Fruit fly (Drosophila melanogaster): ENCODE data around the gene CG43386.

The CG43386 gene

dm6 chrX:9987361-9988087 is 10.3 kb upstream of the CG43386 start:
- TF ChIP-seq CG7045 (GFP tag; optimal IDR thresholded peaks at IDR 0.05) = no peak
- TF ChIP-seq CG14711 (tag; optimal IDR thresholded peaks at IDR 0.05) = no peak
- no peak for TF ChIP-seq ovo (GFP tag; optimal IDR thresholded peaks at IDR 0.05)
- no peak for TF ChIP-seq Clk (GFP tag; optimal IDR thresholded peaks at IDR 0.05)
- no peak for TF ChIP-seq CG5204 (GFP tag; optimal IDR thresholded peaks at IDR 0.05)
- no peak for TF ChIP-seq kay (GFP tag; ENCODE audit: borderline replicate concordance)
- no peak for TF ChIP-seq CG1620 (GFP tag; optimal IDR thresholded peaks at IDR 0.05)
- TF ChIP-seq pad (GFP tag; optimal IDR thresholded peaks at IDR 0.05) = no peak

dm6 chrX:9980464-9980863 is 3.3 kb upstream of the CG43386 start, which contains the start of gene CG15252:
TSS of gene CG15252 (minus strand) at chrX:9980564.
- TF ChIP-seq Hr96 (GFP tag; optimal IDR thresholded peaks at IDR 0.05) = no peak
- TF ChIP-seq Crg-1 (GFP tag; optimal IDR thresholded peaks at IDR 0.05) = no peak
- TF ChIP-seq CG5204 (GFP tag; optimal IDR thresholded peaks at IDR 0.05) = no peak
- no peak for TF ChIP-seq Mnt (GFP tag; optimal IDR thresholded peaks at IDR 0.05)
- no peak for TF ChIP-seq CG33017 (tag; optimal IDR thresholded peaks at IDR 0.05)
- TF ChIP-seq toe (GFP tag; optimal IDR thresholded peaks at IDR 0.05) = no peak
- no peak for TF ChIP-seq tj (GFP tag; optimal IDR thresholded peaks at IDR 0.05)
- no peak for TF ChIP-seq CG1620 (GFP tag; optimal IDR thresholded peaks at IDR 0.05)
- no peak for TF ChIP-seq Clk (GFP tag; optimal IDR thresholded peaks at IDR 0.05)
- TF ChIP-seq bab1 (GFP tag; optimal IDR thresholded peaks at IDR 0.05) = no peak

dm6 chrX:9975973-9976372 is 1.2 kb downstream of the CG43386 start:
- no peak for TF ChIP-seq CG5204 (GFP tag; optimal IDR thresholded peaks at IDR 0.05)

DNA sequence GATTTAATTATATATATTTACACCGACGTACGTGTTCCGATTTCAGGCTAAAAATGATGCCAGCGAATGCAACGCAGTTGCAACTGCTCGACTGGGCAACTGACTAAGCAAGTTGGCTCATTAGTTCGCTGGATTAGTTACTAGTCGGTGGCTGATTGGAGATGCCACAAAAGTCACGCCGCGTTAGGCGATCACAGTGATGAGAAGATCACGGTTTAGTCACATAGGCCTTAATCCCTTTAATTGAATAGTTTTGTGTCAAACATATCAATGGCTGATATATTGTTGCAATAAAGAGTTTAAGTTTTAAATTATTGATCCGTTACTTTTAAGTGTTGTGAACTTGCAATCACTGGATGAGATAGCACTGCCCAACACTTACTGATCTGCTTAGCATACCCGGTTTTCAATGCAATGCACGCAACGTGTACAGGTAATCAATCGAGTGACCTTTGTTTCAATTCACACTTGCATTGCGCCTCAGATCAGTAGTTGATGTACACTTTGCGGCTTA is 12.4 kb downstream of the CG43386 start, which contains the start of the genes CG1791 and CG1889:
Gene CG1791, minus strand, starts transcription at position 101 of the 514 bp plus-strand sequence.
Gene CG1889, plus strand, starts transcription at position 464 of the 514 bp plus-strand sequence.
- TF ChIP-seq bab1 (GFP tag; optimal IDR thresholded peaks at IDR 0.05) (no peak), Clk (GFP tag; optimal IDR thresholded peaks at IDR 0.05) (no peak), CG11617 (GFP tag; optimal IDR thresholded peaks at IDR 0.05) (no peak), kay (GFP tag; ENCODE audit: borderline replicate concordance) (no peak), toe (GFP tag; optimal IDR thresholded peaks at IDR 0.05) (no peak), Hr96 (GFP tag; optimal IDR thresholded peaks at IDR 0.05) (no peak), tj (GFP tag; optimal IDR thresholded peaks at IDR 0.05) (no peak), CG14711 (tag; optimal IDR thresholded peaks at IDR 0.05) (no peak), CG7101 (tag; optimal IDR thresholded peaks at IDR 0.05) (no peak), CG5204 (GFP tag; optimal IDR thresholded peaks at IDR 0.05) (no peak), cic (GFP tag; optimal IDR thresholded peaks at IDR 0.05) (no peak), CG7045 (GFP tag; optimal IDR thresholded peaks at IDR 0.05) (no peak), Crg-1 (GFP tag; optimal IDR thresholded peaks at IDR 0.05) (no peak), CG12768 (GFP tag; optimal IDR thresholded peaks at IDR 0.05) (no peak), Mnt (GFP tag; optimal IDR thresholded peaks at IDR 0.05) (no peak), cnc (optimal IDR thresholded peaks at IDR 0.05) (no peak)

DNA sequence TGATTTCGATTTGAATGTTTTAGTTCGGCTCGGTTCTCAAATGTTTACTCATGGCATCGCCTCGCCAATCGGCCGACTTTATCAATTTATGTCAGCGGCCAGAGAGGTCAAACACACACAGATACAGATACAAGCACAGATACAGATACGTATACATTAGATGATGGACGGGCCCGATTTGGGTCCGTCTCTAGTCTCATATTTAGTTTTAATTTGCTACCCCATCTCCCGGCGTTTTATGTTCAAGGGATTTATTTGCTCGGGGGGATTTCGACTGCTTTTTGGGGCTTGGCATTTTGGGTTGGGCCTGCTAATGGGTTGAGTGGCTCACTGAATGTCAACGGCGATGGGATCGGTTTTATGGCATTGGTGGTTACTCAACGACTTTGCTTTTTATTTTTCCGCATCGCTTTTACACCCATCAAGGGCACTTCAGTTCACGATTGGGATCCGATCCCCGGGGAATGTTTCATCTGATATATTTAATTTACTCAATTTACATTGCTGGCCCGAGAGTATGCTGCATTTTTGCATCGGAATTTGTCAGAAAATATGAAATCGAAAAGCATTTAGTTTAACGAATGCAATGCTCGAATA is 44.8 kb downstream of the CG43386 start:
- TF ChIP-seq cic (GFP tag; optimal IDR thresholded peaks at IDR 0.05) (no peak), pad (GFP tag; optimal IDR thresholded peaks at IDR 0.05) (no peak), CG1620 (GFP tag; optimal IDR thresholded peaks at IDR 0.05) (no peak), Mnt (GFP tag; optimal IDR thresholded peaks at IDR 0.05) (no peak), CG11617 (GFP tag; optimal IDR thresholded peaks at IDR 0.05) (no peak), CG14711 (tag; optimal IDR thresholded peaks at IDR 0.05) (no peak), toe (GFP tag; optimal IDR thresholded peaks at IDR 0.05) (no peak), Clk (GFP tag; optimal IDR thresholded peaks at IDR 0.05) (no peak), kay (GFP tag; ENCODE audit: borderline replicate concordance) (no peak), CG33017 (tag; optimal IDR thresholded peaks at IDR 0.05) (no peak), Hr96 (GFP tag; optimal IDR thresholded peaks at IDR 0.05) (no peak), tj (GFP tag; optimal IDR thresholded peaks at IDR 0.05) (no peak), CG12768 (GFP tag; optimal IDR thresholded peaks at IDR 0.05) (no peak), ovo (GFP tag; optimal IDR thresholded peaks at IDR 0.05) (no peak), bab1 (GFP tag; optimal IDR thresholded peaks at IDR 0.05) (no peak), Crg-1 (GFP tag; optimal IDR thresholded peaks at IDR 0.05) (no peak), CG7101 (tag; optimal IDR thresholded peaks at IDR 0.05) (no peak), CG5204 (GFP tag; optimal IDR thresholded peaks at IDR 0.05) (no peak)

DNA sequence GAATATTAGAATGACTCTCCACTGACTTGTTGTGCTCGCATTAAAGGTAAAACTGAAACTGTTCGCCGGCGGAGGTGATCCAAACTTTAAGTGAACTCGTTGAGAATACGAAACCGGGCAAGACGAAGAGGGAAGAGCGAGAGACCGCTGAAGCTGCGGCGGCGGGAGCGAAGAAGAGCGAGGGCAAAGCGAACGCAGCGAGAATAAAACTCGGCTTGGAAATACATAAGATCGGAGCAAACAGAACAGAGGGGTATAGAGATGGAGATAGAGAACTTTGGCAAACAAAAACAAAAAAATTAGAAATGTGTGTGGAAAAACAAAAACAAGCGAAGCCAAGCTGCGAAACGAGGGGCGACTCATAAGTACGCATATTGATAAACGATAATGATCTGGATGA is 46.3 kb downstream of the CG43386 start, which contains the start of gene Idgf4:
Gene Idgf4, minus strand, starts transcription at position 67 of the 400 bp plus-strand sequence.
- TF ChIP-seq CG12768 (GFP tag; optimal IDR thresholded peaks at IDR 0.05) = no peak
- no peak for TF ChIP-seq cic (GFP tag; optimal IDR thresholded peaks at IDR 0.05)
- peak; percentile 8 for TF ChIP-seq ovo (GFP tag; optimal IDR thresholded peaks at IDR 0.05)
- no peak for TF ChIP-seq kay (GFP tag; ENCODE audit: borderline replicate concordance)

Measured in whole organism, adult.